Fruit fly (Drosophila melanogaster) whole organism, embryonic: ENCODE data around the gene Fpgs1.

Source experiments
- Aef1 ChIP-seq: fragments of 200-800 bp; sonication (Bioruptor generic); IDR thresholded peaks from 3 replicates; pipeline ENCODE4 v1.3.6; 2022; ENCODE audit warnings: missing biosample characterization, missing genetic modification characterization
- CG10959 ChIP-seq: fragments of 200-800 bp; sonication (Bioruptor generic); IDR thresholded peaks from 2 replicates; pipeline ENCODE4 v1.3.6; 2022; ENCODE audit warnings: missing biosample characterization, missing genetic modification characterization
- CG15269 ChIP-seq: fragments of 200-800 bp; sonication (Bioruptor generic); optimal IDR thresholded peaks from 2 replicates; lab custom pipeline; 2018; ENCODE audit warnings: missing biosample characterization, mild to moderate bottlenecking, missing genetic modification characterization, moderate library complexity
- CG15479 ChIP-seq: fragments of 200-800 bp; sonication (Bioruptor generic); optimal IDR thresholded peaks from 3 replicates; lab custom pipeline; 2019; ENCODE audit warnings: missing biosample characterization, mild to moderate bottlenecking, missing genetic modification characterization, moderate library complexity
- CG15514 ChIP-seq: fragments of 200-800 bp; sonication (Bioruptor generic); optimal IDR thresholded peaks from 3 replicates; lab custom pipeline; 2017; ENCODE audit warnings: missing biosample characterization, missing genetic modification characterization, mild to moderate bottlenecking, moderate library complexity, missing genetic modification reagents
- CG18011 ChIP-seq: fragments of 200-800 bp; sonication (Bioruptor generic); optimal IDR thresholded peaks from 2 replicates; lab custom pipeline; 2017; ENCODE audit warnings: missing biosample characterization, missing genetic modification characterization, mild to moderate bottlenecking, moderate library complexity, missing genotype
- CG2889 ChIP-seq: fragments of 200-800 bp; sonication (Bioruptor generic); IDR thresholded peaks from 3 replicates; pipeline ENCODE4 v1.3.6; 2022; ENCODE audit warnings: missing biosample characterization, missing genetic modification characterization
- CG31365 ChIP-seq: fragments of 200-800 bp; sonication (Bioruptor generic); optimal IDR thresholded peaks from 2 replicates; lab custom pipeline; 2018; ENCODE audit warnings: missing biosample characterization, mild to moderate bottlenecking, missing genetic modification characterization
- CG31441 ChIP-seq: fragments of 200-800 bp; sonication (Bioruptor generic); IDR thresholded peaks from 2 replicates; pipeline ENCODE4 v1.3.6; 2022; ENCODE audit warnings: missing biosample characterization, missing genetic modification characterization
- CG5180 ChIP-seq: fragments of 200-800 bp; sonication (Bioruptor generic); optimal IDR thresholded peaks from 3 replicates; lab custom pipeline; 2017; ENCODE audit warnings: missing biosample characterization, missing genetic modification characterization, mild to moderate bottlenecking, moderate library complexity, missing genetic modification reagents
- CG6654 ChIP-seq: fragments of 200-800 bp; sonication (Bioruptor generic); optimal IDR thresholded peaks from 2 replicates; lab custom pipeline; 2017; ENCODE audit warnings: missing biosample characterization, mild to moderate bottlenecking, missing genetic modification characterization
- CG6689 ChIP-seq: fragments of 200-800 bp; sonication (Bioruptor generic); IDR thresholded peaks from 2 replicates; pipeline ENCODE4 v1.3.6; 2022; ENCODE audit warnings: missing biosample characterization, missing genetic modification characterization
- CG6854 ChIP-seq: fragments of 200-800 bp; sonication (Bioruptor generic); optimal IDR thresholded peaks from 3 replicates; lab custom pipeline; 2017; ENCODE audit warnings: missing biosample characterization, mild to moderate bottlenecking, missing genetic modification characterization
- CG9727 ChIP-seq: fragments of 200-800 bp; sonication (Bioruptor generic); optimal IDR thresholded peaks from 3 replicates; lab custom pipeline; 2017; ENCODE audit warnings: missing biosample characterization, mild to moderate bottlenecking, missing genetic modification characterization
- ERR ChIP-seq: fragments of 200-800 bp; sonication (Bioruptor generic); optimal IDR thresholded peaks from 2 replicates; lab custom pipeline; 2016; ENCODE audit warnings: missing biosample characterization, missing genetic modification characterization
- Elba2 ChIP-seq: fragments of 200-800 bp; sonication (Bioruptor generic); optimal IDR thresholded peaks from 3 replicates; lab custom pipeline; 2016; ENCODE audit warnings: missing biosample characterization, missing genetic modification characterization
- Med ChIP-seq: fragments of 200-800 bp; sonication (Bioruptor generic); peaks from one replicate; lab custom pipeline; 2016; ENCODE audit warnings: missing biosample characterization, missing genetic modification characterization, mild to moderate bottlenecking, inconsistent platforms, moderate library complexity
- Nf-YC ChIP-seq: fragments of 200-800 bp; optimal IDR thresholded peaks from 3 replicates; lab custom pipeline; 2019; ENCODE audit warnings: missing biosample characterization, mild to moderate bottlenecking, missing genetic modification characterization, moderate library complexity
- Pdp1 ChIP-seq, 2 experiments: fragments of 200-800 bp; sonication (Bioruptor generic); optimal IDR thresholded peaks; 3 replicates each; lab custom pipeline; 2016; ENCODE audit warnings: missing biosample characterization in 2 of 2, missing genetic modification characterization in 2 of 2, mild to moderate bottlenecking in 1 of 2, moderate library complexity in 1 of 2
- Six4 ChIP-seq: fragments of 200-800 bp; sonication (Bioruptor generic); optimal IDR thresholded peaks from 2 replicates; lab custom pipeline; 2016; ENCODE audit warnings: missing biosample characterization, missing genetic modification characterization
- Sox100B ChIP-seq: fragments of 200-800 bp; sonication (Bioruptor generic); optimal IDR thresholded peaks from 3 replicates; lab custom pipeline; 2018; ENCODE audit warnings: missing biosample characterization, mild to moderate bottlenecking, missing genetic modification characterization
- Sry-β ChIP-seq: fragments of 200-800 bp; sonication (Bioruptor generic); optimal IDR thresholded peaks from 2 replicates; lab custom pipeline; 2018; ENCODE audit warnings: missing biosample characterization, mild to moderate bottlenecking, missing genetic modification characterization, moderate library complexity
- Ssrp ChIP-seq: fragments of 200-800 bp; sonication (Bioruptor generic); optimal IDR thresholded peaks from 2 replicates; lab custom pipeline; 2018; ENCODE audit warnings: missing biosample characterization, mild to moderate bottlenecking, missing genetic modification characterization, moderate library complexity
- Taf1 ChIP-seq: fragments of 200-800 bp; sonication (Bioruptor generic); IDR thresholded peaks from 2 replicates; pipeline ENCODE4 v1.3.6; 2022; ENCODE audit warnings: missing biosample characterization, missing genetic modification characterization
- abd-A ChIP-seq: fragments of 200-800 bp; sonication (Bioruptor generic); optimal IDR thresholded peaks from 3 replicates; lab custom pipeline; 2019; ENCODE audit warnings: missing biosample characterization, mild to moderate bottlenecking, missing genetic modification characterization, moderate library complexity
- az2 ChIP-seq: fragments of 200-800 bp; sonication (Bioruptor generic); optimal IDR thresholded peaks from 3 replicates; lab custom pipeline; 2016; ENCODE audit warnings: missing biosample characterization, missing genetic modification characterization
- cg ChIP-seq: fragments of 200-800 bp; sonication (Bioruptor generic); optimal IDR thresholded peaks from 3 replicates; lab custom pipeline; 2019; ENCODE audit warnings: missing biosample characterization, mild to moderate bottlenecking, missing genetic modification characterization, moderate library complexity
- ci ChIP-seq: fragments of 200-800 bp; sonication (Bioruptor generic); IDR thresholded peaks from 3 replicates; pipeline ENCODE4 v1.3.6; 2022; ENCODE audit warnings: missing biosample characterization, missing genetic modification characterization
- crol ChIP-seq: fragments of 200-800 bp; sonication (Bioruptor generic); IDR thresholded peaks from 2 replicates; pipeline ENCODE4 v1.3.6; 2022; ENCODE audit warnings: missing biosample characterization, missing genetic modification characterization
- gem ChIP-seq: fragments of 200-800 bp; sonication (Bioruptor generic); optimal IDR thresholded peaks from 2 replicates; lab custom pipeline; 2019; ENCODE audit warnings: missing biosample characterization, mild to moderate bottlenecking, missing genetic modification characterization, moderate library complexity
- gt ChIP-seq: fragments of 200-800 bp; sonication (Bioruptor generic); IDR thresholded peaks from 2 replicates; pipeline ENCODE4 v1.3.6; 2022; ENCODE audit warnings: missing biosample characterization, missing genetic modification characterization
- insv ChIP-seq, 2 experiments: fragments of 200-800 bp; sonication (Bioruptor generic); optimal IDR thresholded peaks; 3 replicates each; lab custom pipeline; 2016 to 2018; ENCODE audit warnings: missing biosample characterization in 2 of 2, missing genetic modification characterization in 2 of 2
- lola ChIP-seq, 3 experiments: fragments of >200 bp in 2 of 3; fragments of 200-800 bp in 1 of 3; sonication (Bioruptor generic) in 1 of 3; optimal IDR thresholded peaks; 2 replicates each; lab custom pipeline; 2017 to 2019; ENCODE audit warnings: missing biosample characterization in 3 of 3, missing genetic modification characterization in 3 of 3, mild to moderate bottlenecking in 1 of 3, moderate library complexity in 1 of 3
- luna ChIP-seq: fragments of 200-800 bp; sonication (Bioruptor generic); optimal IDR thresholded peaks from 2 replicates; lab custom pipeline; 2016; ENCODE audit warnings: missing biosample characterization, missing genetic modification characterization
- nerfin-1 ChIP-seq: fragments of 200-800 bp; sonication (Bioruptor generic); optimal IDR thresholded peaks from 3 replicates; lab custom pipeline; 2019; ENCODE audit warnings: missing biosample characterization, mild to moderate bottlenecking, missing genetic modification characterization, moderate library complexity
- pnt ChIP-seq: fragments of 200-800 bp; sonication (Bioruptor generic); optimal IDR thresholded peaks from 3 replicates; lab custom pipeline; 2016; ENCODE audit warnings: missing biosample characterization, missing genetic modification characterization
- pum ChIP-seq: fragments of 200-800 bp; sonication (Bioruptor generic); optimal IDR thresholded peaks from 2 replicates; lab custom pipeline; 2016; ENCODE audit warnings: missing biosample characterization, missing genetic modification characterization
- sd ChIP-seq: fragments of 200-800 bp; sonication (Bioruptor generic); optimal IDR thresholded peaks from 3 replicates; lab custom pipeline; 2018; ENCODE audit warnings: missing biosample characterization, mild to moderate bottlenecking, missing genetic modification characterization, moderate library complexity
- ttk ChIP-seq: fragments of 200-800 bp; sonication (Bioruptor generic); IDR thresholded peaks from 2 replicates; pipeline ENCODE4 v2.1.2; 2022; ENCODE audit warnings: missing biosample characterization, missing genetic modification characterization

Gene Fpgs1

dm6 chrX:12631317-12632156, 19.9 kb downstream of the Fpgs1 start, which contains the start of gene Tomosyn (continued):
- TF ChIP-seq luna (GFP tag; lab: Kevin White, UChicago) (no peak), az2 (GFP tag; lab: Kevin White, UChicago) (peak; percentile 25), pnt (GFP tag; lab: Kevin White, UChicago) (peak; percentile 3)

- TF ChIP-seq Elba2 (GFP tag; lab: Kevin White, UChicago) (peak; percentile 35), Med (GFP tag; lab: Kevin White, UChicago) (peak; percentile 6), abd-A (peak; percentile 58), CG15479 (GFP tag; lab: Kevin White, UChicago) (peak; percentile 40), lola (GFP tag; optimal IDR thresholded peaks at IDR 0.05; lab: Kevin White, UChicago) (no peak), insv (GFP tag; optimal IDR thresholded peaks at IDR 0.05; lab: Kevin White, UChicago) (peak; percentile 47 to 91), crol (GFP tag; lab: Robert Waterston, UW) (peak; percentile 18), Taf1 (GFP tag; lab: Robert Waterston, UW) (no peak)
Observed at dm6 chrX:12632157-12632422, 20.4 kb downstream of the Fpgs1 start.

dm6 chrX:12633204-12633603, 21.5 kb downstream of the Fpgs1 start:
- TF ChIP-seq insv (GFP tag; optimal IDR thresholded peaks at IDR 0.05; lab: Kevin White, UChicago) (peak in 1 of 2 experiments; percentile 81), az2 (GFP tag; lab: Kevin White, UChicago) (no peak), CG6689 (GFP tag; lab: Robert Waterston, UW) (no peak), gem (tag; lab: Kevin White, UChicago) (no peak), Elba2 (GFP tag; lab: Kevin White, UChicago) (peak; percentile 27), Ssrp (no peak), CG10959 (GFP tag; lab: Robert Waterston, UW) (no peak), CG31365 (tag; lab: Kevin White, UChicago) (peak; percentile 62), ttk (GFP tag; lab: Robert Waterston, UW) (no peak), CG18011 (GFP tag; lab: Kevin White, UChicago) (no peak), Six4 (no peak), ERR (GFP tag; lab: Kevin White, UChicago) (no peak), CG31441 (no peak), pum (no peak), nerfin-1 (tag; lab: Kevin White, UChicago) (peak; percentile 21), Pdp1 (GFP tag; optimal IDR thresholded peaks at IDR 0.05; lab: Kevin White, UChicago) (no peak), CG15269 (tag; lab: Kevin White, UChicago) (no peak), gt (GFP tag; lab: Robert Waterston, UW) (no peak), cg (peak; percentile 16), Sry-β (GFP tag; lab: Kevin White, UChicago) (no peak), CG6854 (GFP tag; lab: Kevin White, UChicago) (peak; percentile 1), Nf-YC (tag; lab: Kevin White, UChicago) (no peak), CG6654 (GFP tag; lab: Kevin White, UChicago) (no peak), Aef1 (GFP tag; lab: Robert Waterston, UW) (no peak), CG15514 (no peak), CG2889 (GFP tag; lab: Robert Waterston, UW) (no peak), CG9727 (no peak), Sox100B (GFP tag; lab: Kevin White, UChicago) (no peak), sd (no peak), CG5180 (no peak), ci (GFP tag; lab: Robert Waterston, UW) (no peak)
- TF ChIP-seq, all 482 proteins: peak for 6
